Fruit fly (Drosophila melanogaster) whole organism: ENCODE data around the gene Mpi.
A peak's percentile ranks its signal among the peaks of the same experiment; 100 is the strongest.

Experiments used
- CG8478 ChIP-seq: fragments of >200 bp; optimal IDR thresholded peaks from 2 replicates; lab custom pipeline; 2018; ENCODE audit warnings: inconsistent platforms
- Dll ChIP-seq: fragments of >200 bp; optimal IDR thresholded peaks from 2 replicates; lab custom pipeline; 2017
- EcR ChIP-seq, 2 experiments: fragments of >200 bp; optimal IDR thresholded peaks; 2 replicates each; lab custom pipeline; 2017; ENCODE audit warnings: missing biosample characterization in 2 of 2, missing genetic modification characterization in 2 of 2, missing genetic modification reagents in 2 of 2
- pan ChIP-seq: fragments of >200 bp; optimal IDR thresholded peaks from 2 replicates; lab custom pipeline; 2017
- psq ChIP-seq: fragments of >200 bp; optimal IDR thresholded peaks from 2 replicates; lab custom pipeline; 2017
- usp ChIP-seq: fragments of >200 bp; optimal IDR thresholded peaks from 2 replicates; lab custom pipeline; 2017; ENCODE audit warnings: missing biosample characterization, missing genetic modification characterization, mixed read lengths

The Mpi gene

DNA sequence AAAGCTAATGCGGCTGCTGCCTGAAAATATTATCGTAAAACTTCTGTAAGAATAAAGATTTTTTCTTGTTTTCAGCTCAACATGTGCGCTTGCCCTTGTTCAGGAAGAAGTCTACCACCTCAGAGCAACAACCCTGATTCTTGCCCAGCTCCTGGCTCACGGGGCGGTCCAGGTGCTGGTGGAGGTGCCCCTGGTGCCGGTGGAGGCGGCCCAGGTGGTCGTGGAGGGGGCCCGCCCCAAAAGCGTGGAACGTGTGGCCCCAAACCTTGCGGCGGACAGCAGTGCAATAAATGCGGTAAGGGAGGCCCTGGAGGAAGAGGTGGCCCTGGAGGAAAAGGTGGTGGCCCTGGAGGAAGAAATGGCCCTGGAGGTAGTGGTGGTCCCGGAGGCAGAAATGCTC, 15.4 kb upstream of the Mpi start:
- TF ChIP-seq psq (lab: Kevin White, UChicago) (no peak), EcR (GFP tag; optimal IDR thresholded peaks at IDR 0.05; lab: Kevin White, UChicago) (no peak), pan (no peak), usp (GFP tag; lab: Kevin White, UChicago) (no peak), Dll (lab: Kevin White, UChicago) (no peak), CG8478 (lab: Kevin White, UChicago) (no peak)

DNA sequence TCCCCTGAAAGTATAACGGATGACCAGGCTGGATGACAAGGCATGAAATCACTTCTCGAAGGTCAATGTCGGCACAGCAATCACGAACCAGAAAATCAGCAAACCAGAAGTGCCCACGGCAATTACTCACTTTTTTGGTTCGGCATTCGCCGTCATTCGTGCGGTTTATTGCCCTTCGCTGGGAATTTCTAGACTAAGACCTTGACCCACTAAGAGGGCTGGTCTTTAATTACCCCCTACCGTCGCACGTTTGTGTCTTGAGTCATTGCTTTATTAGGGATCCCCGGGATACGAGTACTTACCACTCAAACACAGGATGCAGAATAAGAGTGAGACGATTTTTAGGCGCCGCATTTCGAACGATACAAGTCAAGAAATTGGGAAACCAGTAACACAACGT, 14.0 kb upstream of the Mpi start:
- no peak for TF ChIP-seq usp (GFP tag; lab: Kevin White, UChicago)
- no peak for TF ChIP-seq Dll (lab: Kevin White, UChicago)
- TF ChIP-seq EcR (GFP tag; optimal IDR thresholded peaks at IDR 0.05; lab: Kevin White, UChicago) = no peak
- TF ChIP-seq psq (lab: Kevin White, UChicago) = no peak
- no peak for TF ChIP-seq pan
- no peak for TF ChIP-seq CG8478 (lab: Kevin White, UChicago)

DNA sequence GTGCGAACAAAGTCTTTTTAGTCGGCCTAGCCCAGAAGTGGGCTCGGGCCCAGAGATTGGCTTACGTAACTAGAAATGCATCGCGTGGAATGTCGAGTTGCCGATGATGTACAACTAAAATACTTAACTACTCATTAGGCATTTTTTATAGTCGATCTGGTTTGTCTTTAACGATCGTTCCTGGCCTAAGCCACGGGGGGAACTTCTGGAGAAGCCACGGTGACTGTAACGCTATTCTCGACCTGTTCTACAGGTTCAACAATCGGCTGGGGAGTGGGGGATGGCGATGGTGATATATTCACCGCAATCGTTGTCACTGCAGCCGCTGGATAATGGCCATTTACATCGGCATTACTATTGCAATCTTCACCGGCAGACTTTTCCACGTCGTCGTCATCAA, 13.2 kb upstream of the Mpi start, which contains the start of gene CG34409:
TSS of gene CG34409 (minus strand) at position 101 of the 400 bp plus-strand sequence.
- TF ChIP-seq pan (no peak), CG8478 (lab: Kevin White, UChicago) (no peak), Dll (lab: Kevin White, UChicago) (no peak), EcR (GFP tag; optimal IDR thresholded peaks at IDR 0.05; lab: Kevin White, UChicago) (no peak), psq (lab: Kevin White, UChicago) (no peak), usp (GFP tag; lab: Kevin White, UChicago) (no peak)

DNA sequence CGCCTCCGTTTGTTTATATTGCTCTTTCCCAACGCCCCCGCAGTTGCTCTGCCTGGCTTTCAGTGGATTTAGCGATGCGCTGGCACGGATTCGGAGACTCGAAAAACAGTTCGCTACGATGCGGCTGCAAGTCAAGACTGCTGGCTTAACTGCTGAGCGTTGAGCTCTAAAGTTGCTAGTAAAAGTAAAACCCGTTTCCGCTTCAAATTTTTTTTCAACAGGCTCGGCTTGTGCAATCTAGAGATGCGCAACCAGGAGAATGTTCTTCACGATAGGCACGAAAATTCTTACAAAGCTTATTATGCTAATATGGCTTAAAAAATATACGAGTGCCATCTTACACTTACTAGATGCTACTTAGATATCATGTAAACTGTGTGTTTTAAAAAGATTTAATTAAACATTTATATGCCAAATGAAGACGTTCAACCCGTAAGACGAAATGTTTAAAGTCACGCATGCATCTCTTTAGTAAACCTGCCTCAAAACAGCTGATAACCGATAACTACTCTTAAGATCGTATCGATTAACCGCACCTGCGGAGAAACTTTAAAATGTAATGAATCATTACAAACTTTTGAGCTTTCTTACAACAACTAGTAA, 12.0 kb upstream of the Mpi start, which contains the start of gene CG12948:
TSS of gene CG12948 (minus strand) at position 473 of the 603 bp plus-strand sequence.
- TF ChIP-seq usp (GFP tag; lab: Kevin White, UChicago) (no peak), EcR (GFP tag; optimal IDR thresholded peaks at IDR 0.05; lab: Kevin White, UChicago) (peak in 1 of 2 experiments; percentile 4)

DNA sequence ATGACTTTTGCATAAGTTTGCCTTT, 11.7 kb upstream of the Mpi start, which contains the start of gene PpD3:
TSS of gene PpD3 (plus strand) at position 1 of the 25 bp plus-strand sequence.
- TF ChIP-seq EcR (GFP tag; optimal IDR thresholded peaks at IDR 0.05; lab: Kevin White, UChicago) (no peak), Dll (lab: Kevin White, UChicago) (no peak)

DNA sequence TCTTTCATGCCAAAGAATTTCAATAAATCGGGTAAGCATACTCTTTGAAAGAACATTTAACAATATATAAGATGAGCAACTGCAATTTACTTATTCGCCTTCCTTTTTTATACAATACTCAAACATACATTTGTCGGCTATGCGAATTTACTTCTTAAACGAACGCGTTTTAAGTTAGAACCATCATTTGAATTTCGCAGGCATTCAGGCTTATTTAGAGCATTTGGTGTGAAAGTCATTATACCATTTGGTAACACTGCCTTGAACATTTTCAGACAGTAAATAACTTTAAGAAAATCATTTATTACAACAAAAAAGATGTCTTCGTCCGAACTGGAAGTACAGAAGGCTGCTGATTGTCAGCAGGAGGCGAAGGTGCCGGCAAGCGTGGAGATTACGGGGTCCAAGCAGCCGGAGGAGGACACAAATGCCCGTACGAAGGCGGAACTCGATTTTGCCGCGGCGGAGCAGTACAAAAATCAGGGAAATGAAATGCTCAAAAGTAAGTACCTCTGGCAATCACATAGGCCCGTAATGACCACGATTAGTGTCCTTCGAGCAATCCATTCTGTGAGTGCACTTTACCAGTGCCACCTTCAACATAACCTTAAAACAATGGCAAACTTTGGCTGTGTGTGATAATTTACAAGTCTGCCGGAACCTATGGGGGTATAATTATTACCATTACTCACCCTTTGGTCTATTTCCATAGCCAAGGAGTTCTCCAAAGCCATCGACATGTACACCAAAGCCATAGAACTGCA, 11.3 kb upstream of the Mpi start:
- no peak for TF ChIP-seq psq (lab: Kevin White, UChicago)

DNA sequence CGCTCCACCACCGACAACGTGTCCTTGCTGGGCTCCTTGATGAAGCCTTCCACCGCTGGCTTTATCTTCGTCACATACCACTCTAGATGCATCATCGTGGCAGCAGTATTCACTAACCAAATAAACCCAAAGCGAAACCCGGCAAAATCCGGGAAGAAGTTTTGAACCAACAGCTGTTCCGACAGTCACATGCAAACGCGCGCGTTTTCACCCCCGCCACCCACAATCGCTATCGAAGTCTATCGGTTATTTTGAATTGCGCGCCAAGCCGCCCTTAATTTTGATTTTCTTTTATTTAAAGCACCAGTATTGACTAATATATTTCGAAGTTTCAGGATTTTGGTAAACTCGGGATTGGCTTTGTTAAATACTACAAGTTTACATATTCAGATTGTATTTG, 4.9 kb upstream of the Mpi start, which contains the start of gene Tti1:
TSS of gene Tti1 (minus strand) at position 200 of the 400 bp plus-strand sequence.
- TF ChIP-seq pan = no peak
- no peak for TF ChIP-seq psq (lab: Kevin White, UChicago)
- no peak for TF ChIP-seq usp (GFP tag; lab: Kevin White, UChicago)
- no peak for TF ChIP-seq EcR (GFP tag; optimal IDR thresholded peaks at IDR 0.05; lab: Kevin White, UChicago)
- TF ChIP-seq CG8478 (lab: Kevin White, UChicago) = no peak
- TF ChIP-seq Dll (lab: Kevin White, UChicago) = no peak

DNA sequence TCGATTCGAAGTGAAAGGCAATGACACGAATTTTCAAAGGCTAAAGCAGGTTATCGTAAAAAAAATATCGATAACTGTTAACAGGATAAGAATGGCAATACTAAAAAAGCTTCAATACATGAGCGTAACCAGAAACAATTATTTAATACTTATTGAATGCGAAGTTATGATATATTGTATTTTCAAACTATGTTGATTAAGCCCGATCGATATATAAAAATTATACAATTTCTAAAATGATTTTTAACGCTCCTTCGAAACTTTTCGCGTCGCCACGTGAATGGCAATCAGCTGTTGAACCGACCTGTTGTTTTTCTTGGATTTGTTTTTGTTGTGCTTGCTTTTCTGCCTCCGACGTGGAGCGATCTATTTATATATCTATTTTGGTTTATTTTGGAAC, 3.2 kb upstream of the Mpi start, which contains the start of the genes Alg12 and Rpt3R:
TSS of gene Alg12 (plus strand) at position 305 of the 400 bp plus-strand sequence.
TSS of gene Rpt3R (minus strand) at position 324 of the 400 bp plus-strand sequence.
- TF ChIP-seq EcR (GFP tag; optimal IDR thresholded peaks at IDR 0.05; lab: Kevin White, UChicago) (no peak), CG8478 (lab: Kevin White, UChicago) (no peak), psq (lab: Kevin White, UChicago) (no peak), usp (GFP tag; lab: Kevin White, UChicago) (no peak), Dll (lab: Kevin White, UChicago) (no peak), pan (no peak)

DNA sequence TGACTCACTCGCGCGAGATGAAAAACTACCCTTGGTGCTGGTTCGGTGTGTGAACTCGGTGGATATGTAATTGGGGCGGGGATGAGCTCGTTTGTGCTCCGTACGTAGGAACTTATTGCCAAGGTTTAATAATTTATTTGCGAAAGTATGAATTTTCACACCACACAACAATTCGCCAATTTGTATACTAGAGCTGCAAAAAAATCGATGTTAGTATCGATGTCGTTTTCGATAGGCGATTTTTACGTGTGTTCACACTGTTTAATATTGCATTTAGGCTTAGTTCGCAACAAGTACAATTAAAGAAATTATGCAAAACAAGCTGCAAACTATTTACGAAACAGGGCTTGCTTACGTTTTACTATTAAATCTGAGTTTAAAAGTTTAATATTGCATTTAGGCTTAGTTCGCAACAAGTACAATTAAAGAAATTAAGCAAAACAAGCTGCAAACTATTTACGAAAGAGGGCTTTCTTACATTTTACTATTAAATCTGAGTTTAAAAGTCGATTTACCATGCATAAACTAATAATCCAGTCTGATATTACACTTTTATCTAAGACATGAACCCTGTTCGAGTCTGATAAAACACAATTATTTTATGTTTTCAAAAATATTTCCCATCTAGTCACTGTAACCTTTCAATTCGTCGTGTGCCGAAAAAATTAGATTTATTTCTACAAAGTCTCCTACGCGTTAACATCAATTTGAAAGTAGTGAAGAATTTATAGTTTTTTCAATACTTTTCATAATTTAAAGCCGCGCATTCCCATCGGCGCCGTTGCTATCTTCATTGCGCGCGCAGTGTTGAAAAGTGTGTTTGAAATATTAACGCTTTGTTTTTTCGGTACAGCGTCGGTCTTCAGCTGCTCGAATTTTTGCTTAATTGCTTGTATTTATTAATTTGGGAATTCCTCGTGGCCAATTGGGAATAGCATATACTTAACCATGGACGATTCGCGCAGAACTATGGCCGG, 3.8 kb downstream of the Mpi start, which contains the start of the genes Snap24 and CG8478:
TSS of gene Snap24 (minus strand) at position 196 of the 977 bp plus-strand sequence.
TSS of gene CG8478 (plus strand) at position 696 of the 977 bp plus-strand sequence.
- TF ChIP-seq CG8478 (lab: Kevin White, UChicago) (no peak), usp (GFP tag; lab: Kevin White, UChicago) (no peak), Dll (lab: Kevin White, UChicago) (no peak), EcR (GFP tag; optimal IDR thresholded peaks at IDR 0.05; lab: Kevin White, UChicago) (no peak), psq (lab: Kevin White, UChicago) (no peak), pan (no peak)

DNA sequence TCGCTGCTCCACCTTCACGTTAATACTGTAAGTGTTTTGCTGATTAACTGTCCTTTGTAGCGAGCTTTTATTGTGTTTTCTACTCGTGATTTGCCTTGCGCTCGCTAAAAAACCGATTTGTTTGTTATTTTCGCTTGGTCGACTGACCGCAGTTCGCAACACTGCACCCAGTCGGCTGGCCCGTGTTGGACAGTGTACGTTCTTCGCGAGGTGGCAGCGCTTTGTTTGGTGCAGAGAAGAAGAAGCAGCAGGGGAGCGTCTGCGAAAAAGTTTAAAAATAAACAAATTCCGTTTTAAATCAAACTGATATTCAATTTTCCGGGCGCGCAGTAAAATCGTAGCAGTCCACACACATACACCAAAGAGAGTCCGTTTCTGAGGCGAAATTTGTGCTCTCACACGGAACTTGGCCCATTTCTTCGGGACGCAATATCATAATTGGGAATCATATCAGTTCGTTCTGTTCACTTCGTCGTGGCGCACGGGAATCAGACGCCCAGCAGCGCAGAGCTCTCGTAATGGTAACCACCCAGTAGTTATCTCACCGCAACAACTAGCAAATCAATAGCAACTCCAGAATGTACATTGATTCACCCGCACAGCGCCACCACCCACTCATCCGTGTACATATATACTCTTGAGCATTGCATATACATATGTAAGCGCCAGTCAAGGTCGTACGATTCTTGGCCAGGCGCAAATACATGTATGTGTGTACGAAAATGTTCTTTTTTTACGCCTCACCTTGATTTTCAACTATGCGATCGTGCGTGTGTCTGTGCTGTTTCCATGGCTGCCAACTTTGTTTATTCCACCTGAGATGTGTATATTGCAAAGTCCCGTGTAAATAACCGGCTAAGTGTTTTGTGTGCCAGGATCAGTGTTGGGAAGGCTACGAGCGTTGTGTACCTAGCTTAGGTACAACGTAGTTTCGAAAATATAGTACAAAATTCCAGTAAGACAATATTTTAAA, 8.5 kb downstream of the Mpi start, which contains the start of gene Naa80:
TSS of gene Naa80 (plus strand) at position 215 of the 973 bp plus-strand sequence.
- no peak for TF ChIP-seq pan

DNA sequence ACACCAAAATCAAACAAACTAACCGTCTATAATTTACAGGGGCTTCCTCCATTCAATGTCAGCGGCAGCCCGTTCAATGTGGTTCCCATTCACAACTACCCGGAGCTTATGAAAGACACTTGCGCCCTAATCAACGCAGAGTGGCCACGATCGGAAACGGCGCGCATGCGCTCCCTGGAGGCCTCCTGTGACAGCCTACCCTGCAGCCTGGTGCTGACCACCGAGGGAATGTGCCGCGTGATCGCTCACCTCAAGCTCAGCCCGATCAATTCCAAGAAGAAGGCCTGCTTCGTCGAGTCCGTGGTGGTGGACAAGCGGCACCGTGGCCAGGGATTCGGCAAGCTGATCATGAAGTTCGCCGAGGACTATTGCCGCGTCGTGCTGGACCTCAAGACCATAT, 9.5 kb downstream of the Mpi start, which contains the start of gene MED6:
TSS of gene MED6 (minus strand) at position 101 of the 400 bp plus-strand sequence.
- TF ChIP-seq psq (lab: Kevin White, UChicago) (no peak), CG8478 (lab: Kevin White, UChicago) (no peak), usp (GFP tag; lab: Kevin White, UChicago) (no peak), EcR (GFP tag; optimal IDR thresholded peaks at IDR 0.05; lab: Kevin White, UChicago) (no peak), Dll (lab: Kevin White, UChicago) (no peak), pan (no peak)
